Fruit fly (Drosophila melanogaster): Measurements from ENCODE around the gene CG43248.

CG43248 gene

DNA sequence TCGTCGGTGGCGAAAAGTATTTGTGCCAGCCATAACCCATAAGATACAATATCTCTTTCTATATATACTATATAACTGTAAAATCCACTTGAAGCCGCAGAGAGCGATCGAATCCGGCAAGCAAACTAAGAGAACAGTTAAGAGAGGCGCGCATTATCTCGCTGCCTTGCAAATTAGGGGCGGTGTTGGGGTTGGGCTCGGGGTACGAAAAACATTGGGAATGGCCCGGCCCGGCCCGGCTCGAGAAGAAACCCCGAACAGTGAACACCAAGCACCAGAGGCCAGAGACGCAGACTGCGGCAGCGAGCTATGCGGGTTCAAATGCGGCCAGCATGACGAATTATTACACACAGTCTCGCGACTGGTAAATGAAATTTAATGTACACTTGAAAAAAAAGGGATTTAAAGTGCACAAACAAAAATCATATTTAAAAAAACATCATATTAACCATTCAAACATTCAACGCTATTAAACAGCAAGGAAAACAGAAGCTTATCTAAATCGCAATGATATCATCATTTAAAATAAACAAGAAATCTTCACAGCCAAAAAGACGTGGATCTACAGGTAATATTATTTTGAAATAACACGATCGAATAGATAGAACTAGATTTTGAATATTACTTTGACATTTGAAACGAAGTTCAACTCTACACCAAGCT lies 1.2 kb upstream of the CG43248 start (continued):
- TF ChIP-seq salr (GFP tag; optimal IDR thresholded peaks at IDR 0.05): peak in 1 of 2 experiments; percentile 57
- no peak for TF ChIP-seq CG16779 (tag; optimal IDR thresholded peaks at IDR 0.05)
- peak; percentile 52 for TF ChIP-seq spab (GFP tag; optimal IDR thresholded peaks at IDR 0.05)
- peak; percentile 44 for TF ChIP-seq CG11762 (GFP tag; optimal IDR thresholded peaks at IDR 0.05; ENCODE audit: insufficient read depth)
- no peak for TF ChIP-seq fkh (GFP tag; optimal IDR thresholded peaks at IDR 0.05)
- peak; percentile 2 for TF ChIP-seq Blimp-1 (GFP tag; optimal IDR thresholded peaks at IDR 0.05)
- TF ChIP-seq vri (GFP tag; optimal IDR thresholded peaks at IDR 0.05): peak; percentile 55
- peak; percentile 47 for TF ChIP-seq esn (GFP tag; optimal IDR thresholded peaks at IDR 0.05)
- peak; percentile 27 for TF ChIP-seq Ets21C (GFP tag; optimal IDR thresholded peaks at IDR 0.05)
- no peak for TF ChIP-seq CG15336 (GFP tag; IDR thresholded peaks at IDR 0.05)
- TF ChIP-seq CG11902 (GFP tag; optimal IDR thresholded peaks at IDR 0.05): no peak
- TF ChIP-seq eg (GFP tag; IDR thresholded peaks at IDR 0.05): peak; percentile 72; the same call in 2 of the 3 replicates
- no peak for TF ChIP-seq Sox102F (GFP tag; optimal IDR thresholded peaks at IDR 0.05)
- TF ChIP-seq CG32006 (GFP tag; optimal IDR thresholded peaks at IDR 0.05): peak; percentile 68
- peak; percentile 95 for TF ChIP-seq svp (GFP tag)
- TF ChIP-seq CG1621 (tag; optimal IDR thresholded peaks at IDR 0.05): peak; percentile 53
- TF ChIP-seq CG6808 (GFP tag; optimal IDR thresholded peaks at IDR 0.05): no peak
- TF ChIP-seq fd59A (GFP tag; optimal IDR thresholded peaks at IDR 0.05): no peak
- TF ChIP-seq Hr39 (GFP tag; optimal IDR thresholded peaks at IDR 0.05): peak; percentile 61
- peak; percentile 41 for TF ChIP-seq CG31627 (GFP tag; optimal IDR thresholded peaks at IDR 0.05)
- TF ChIP-seq OdsH (GFP tag; optimal IDR thresholded peaks at IDR 0.05): peak; percentile 1
- peak; percentile 31 for TF ChIP-seq Lpt (GFP tag; optimal IDR thresholded peaks at IDR 0.05)
- TF ChIP-seq CG6792 (GFP tag; optimal IDR thresholded peaks at IDR 0.05): no peak

DNA sequence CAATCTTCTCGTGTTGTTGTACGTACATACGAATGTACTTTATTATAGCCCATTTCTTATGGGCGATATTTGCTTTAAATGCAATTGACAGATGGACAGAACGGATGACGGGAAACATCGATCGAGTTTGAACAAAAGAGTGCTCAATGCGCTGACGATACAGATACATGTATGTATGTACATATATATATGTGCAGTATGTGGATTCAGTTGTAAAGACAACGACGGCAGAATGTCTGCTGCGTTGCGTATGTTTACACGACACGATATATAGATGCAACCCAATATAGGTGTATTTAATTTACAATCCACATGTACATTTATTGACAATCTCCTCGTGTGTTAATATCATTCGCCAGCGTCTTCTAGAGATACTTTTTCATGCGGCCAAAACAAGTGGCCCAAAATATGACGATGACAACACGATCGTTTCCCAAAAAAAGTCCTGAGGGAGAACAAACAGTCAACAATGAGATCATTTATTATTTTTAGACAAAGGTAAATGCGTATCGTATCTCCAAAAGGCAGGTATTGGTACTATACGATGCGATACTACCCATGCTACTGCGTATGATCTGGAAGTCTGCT lies 541 bp downstream of the CG43248 start:
- TF ChIP-seq Sox102F (GFP tag; optimal IDR thresholded peaks at IDR 0.05): no peak
- peak; percentile 10 for TF ChIP-seq CG3919 (GFP tag; optimal IDR thresholded peaks at IDR 0.05)
- no peak for TF ChIP-seq CG6792 (GFP tag; optimal IDR thresholded peaks at IDR 0.05)
- no peak for TF ChIP-seq Ets96B (tag; optimal IDR thresholded peaks at IDR 0.05)
- TF ChIP-seq CG6854 (GFP tag; optimal IDR thresholded peaks at IDR 0.05): peak; percentile 34
- TF ChIP-seq Sox14 (GFP tag; optimal IDR thresholded peaks at IDR 0.05): peak; percentile 0
- TF ChIP-seq ss (GFP tag; optimal IDR thresholded peaks at IDR 0.05): peak; percentile 19 to 28
- peak; percentile 14 for TF ChIP-seq CG6808 (GFP tag; optimal IDR thresholded peaks at IDR 0.05)
- TF ChIP-seq CG10669 (GFP tag; optimal IDR thresholded peaks at IDR 0.05): no peak
- no peak for TF ChIP-seq CG15336 (GFP tag; IDR thresholded peaks at IDR 0.05)
- TF ChIP-seq Smox (GFP tag; optimal IDR thresholded peaks at IDR 0.05): no peak
- TF ChIP-seq fkh (GFP tag; optimal IDR thresholded peaks at IDR 0.05): peak; percentile 86
- peak; percentile 65 for TF ChIP-seq Eip78C (GFP tag)
- TF ChIP-seq achi (GFP tag; optimal IDR thresholded peaks at IDR 0.05): peak; percentile 24

DNA sequence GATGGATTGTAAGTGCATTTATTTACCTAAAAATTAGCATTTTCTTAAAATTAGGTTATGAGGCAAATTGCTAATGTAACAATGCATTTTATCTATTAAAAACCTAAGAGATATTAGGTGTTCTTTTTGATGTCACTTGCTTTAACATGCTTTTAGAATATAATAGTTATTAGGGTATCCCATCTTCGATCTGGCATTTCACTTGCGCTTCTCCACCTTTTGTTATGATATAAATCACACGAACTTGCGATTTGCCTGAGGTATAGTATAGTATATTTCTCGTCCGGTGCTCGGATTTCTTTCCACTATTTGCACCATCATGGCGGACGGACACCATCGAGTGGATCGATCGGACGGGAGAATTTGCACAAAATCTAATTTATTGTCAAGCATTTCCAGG lies 1.2 kb downstream of the CG43248 start:
- TF ChIP-seq Lpt (GFP tag; optimal IDR thresholded peaks at IDR 0.05): no peak
- no peak for TF ChIP-seq Hr39 (GFP tag; optimal IDR thresholded peaks at IDR 0.05)
- no peak for TF ChIP-seq salr (GFP tag; optimal IDR thresholded peaks at IDR 0.05)
- TF ChIP-seq Ets96B (tag; optimal IDR thresholded peaks at IDR 0.05): no peak

DNA sequence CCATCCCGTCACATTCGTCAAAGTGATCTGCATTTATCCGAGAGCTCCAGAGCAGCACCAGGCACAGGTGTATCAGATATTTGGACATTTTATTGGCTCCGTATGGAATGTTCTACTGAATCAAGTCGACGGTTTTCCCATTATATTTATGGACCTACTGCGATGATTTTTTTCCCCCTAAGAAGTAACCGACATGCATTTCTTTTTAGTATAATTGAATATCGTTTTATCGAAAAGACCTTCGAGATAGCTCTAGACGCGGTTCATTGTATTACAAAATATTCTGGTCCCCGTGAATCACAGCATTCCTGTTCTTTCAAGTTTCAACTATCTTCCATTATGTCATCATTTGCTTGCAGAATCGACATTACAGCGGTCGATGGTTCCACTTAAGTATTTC lies 2.1 kb downstream of the CG43248 start, which contains the start of gene obst-H:
obst-H (minus strand) TSS at position 101 of the 400 bp plus-strand sequence.
- TF ChIP-seq acj6 (GFP tag; optimal IDR thresholded peaks at IDR 0.05) (no peak), Sox14 (GFP tag; optimal IDR thresholded peaks at IDR 0.05) (no peak), CG15336 (GFP tag; IDR thresholded peaks at IDR 0.05) (no peak), salr (GFP tag; optimal IDR thresholded peaks at IDR 0.05) (no peak), CG11902 (GFP tag; optimal IDR thresholded peaks at IDR 0.05) (no peak), fkh (GFP tag; optimal IDR thresholded peaks at IDR 0.05) (no peak), Ets21C (GFP tag; optimal IDR thresholded peaks at IDR 0.05) (no peak), cyc (GFP tag; optimal IDR thresholded peaks at IDR 0.05) (no peak)

All from whole organism, prepupa.